Worm (Caenorhabditis elegans) whole organism, mixed stage, embryonic: ENCODE measurements around the gene F23H12.3.
A peak's percentile ranks its signal among the peaks of the same experiment; 100 is the strongest.

Source experiments
- M03D4.4 ChIP-seq: sonication (generic microtip); optimal IDR thresholded peaks from 2 replicates; lab custom pipeline; 2017; ENCODE audit warnings: mild to moderate bottlenecking, missing genetic modification characterization, missing compliant biosample characterization
- bed-3 ChIP-seq: fragments of 200-800 bp; sonication (Bioruptor generic); optimal IDR thresholded peaks from 3 replicates; lab custom pipeline; 2018; ENCODE audit warnings: mild to moderate bottlenecking, missing genetic modification characterization, moderate library complexity, missing compliant biosample characterization
- blmp-1 ChIP-seq: fragments of 150-350 bp; optimal IDR thresholded peaks from 2 replicates; lab custom pipeline; 2014; ENCODE audit warnings: missing biosample characterization, missing genetic modification characterization
- ceh-39 ChIP-seq: fragments of 150-350 bp; optimal IDR thresholded peaks from 2 replicates; lab custom pipeline; 2014; ENCODE audit warnings: missing biosample characterization, missing genetic modification characterization
- ceh-43 ChIP-seq: fragments of 200-800 bp; sonication (Bioruptor generic); optimal IDR thresholded peaks from 2 replicates; lab custom pipeline; 2018; ENCODE audit warnings: mild to moderate bottlenecking, missing genetic modification characterization, moderate library complexity, missing compliant biosample characterization
- ceh-83 ChIP-seq: fragments of 200-800 bp; sonication (Bioruptor generic); optimal IDR thresholded peaks from 2 replicates; lab custom pipeline; 2018; ENCODE audit warnings: mild to moderate bottlenecking, missing genetic modification characterization, missing compliant biosample characterization
- ces-1 ChIP-seq: fragments of 150-350 bp; optimal IDR thresholded peaks from 2 replicates; lab custom pipeline; 2014; ENCODE audit warnings: missing biosample characterization, missing genetic modification reagents, missing genetic modification characterization
- cnd-1 ChIP-seq: fragments of 200-800 bp; sonication (Bioruptor generic); optimal IDR thresholded peaks from 2 replicates; lab custom pipeline; 2018; ENCODE audit warnings: mild to moderate bottlenecking, missing genetic modification characterization, missing compliant biosample characterization
- drap-1 ChIP-seq: fragments of 200-800 bp; sonication (Bioruptor generic); optimal IDR thresholded peaks from 3 replicates; lab custom pipeline; 2018; ENCODE audit warnings: mild to moderate bottlenecking, missing genetic modification characterization, missing compliant biosample characterization
- elt-1 ChIP-seq: sonication (generic microtip); optimal IDR thresholded peaks from 2 replicates; lab custom pipeline; 2017; ENCODE audit warnings: missing genetic modification characterization, mild to moderate bottlenecking, missing compliant biosample characterization, antibody characterized with exemption, moderate library complexity, borderline replicate concordance; ENCODE audit not compliant: insufficient read depth
- elt-3 ChIP-seq: fragments of 150-350 bp; optimal IDR thresholded peaks from 2 replicates; lab custom pipeline; 2014; ENCODE audit warnings: missing biosample characterization, missing genetic modification characterization
- flh-1 ChIP-seq: fragments of 200-800 bp; sonication (Bioruptor generic); optimal IDR thresholded peaks from 2 replicates; lab custom pipeline; 2018; ENCODE audit warnings: mild to moderate bottlenecking, missing genetic modification characterization, moderate library complexity, missing compliant biosample characterization
- ham-2 ChIP-seq: fragments of 200-800 bp; sonication (Bioruptor generic); optimal IDR thresholded peaks from 2 replicates; lab custom pipeline; 2018; ENCODE audit warnings: mild to moderate bottlenecking, missing genetic modification characterization, missing compliant biosample characterization
- hlh-1 ChIP-seq: fragments of 150-350 bp; optimal IDR thresholded peaks from 2 replicates; lab custom pipeline; 2014; ENCODE audit warnings: missing biosample characterization, missing genetic modification reagents, missing genetic modification characterization
- lsy-2 ChIP-seq: fragments of 150-350 bp; optimal IDR thresholded peaks from 2 replicates; lab custom pipeline; 2014; ENCODE audit warnings: missing biosample characterization, missing genetic modification characterization
- mab-5 ChIP-seq: fragments of 150-350 bp; optimal IDR thresholded peaks from 2 replicates; lab custom pipeline; 2014; ENCODE audit warnings: missing biosample characterization, missing genetic modification characterization
- mep-1 ChIP-seq: fragments of 150-350 bp; optimal IDR thresholded peaks from 2 replicates; lab custom pipeline; 2017; ENCODE audit warnings: missing biosample characterization, missing genetic modification reagents, missing genetic modification characterization, inconsistent platforms
- nhr-12 ChIP-seq: fragments of 150-350 bp; optimal IDR thresholded peaks from 2 replicates; lab custom pipeline; 2014; ENCODE audit warnings: missing biosample characterization, missing genetic modification characterization
- nhr-2 ChIP-seq: fragments of 150-350 bp; optimal IDR thresholded peaks from 2 replicates; lab custom pipeline; 2014; ENCODE audit warnings: missing biosample characterization, missing genetic modification characterization
- nhr-237 ChIP-seq: fragments of 150-350 bp; optimal IDR thresholded peaks from 2 replicates; lab custom pipeline; 2014; ENCODE audit warnings: missing biosample characterization, missing genetic modification characterization
- nhr-28 ChIP-seq: fragments of 150-350 bp; optimal IDR thresholded peaks from 2 replicates; lab custom pipeline; 2014; ENCODE audit warnings: missing biosample characterization, missing genetic modification characterization
- nhr-76 ChIP-seq: sonication (generic microtip); optimal IDR thresholded peaks from 2 replicates; lab custom pipeline; 2017; ENCODE audit warnings: missing biosample characterization, missing genetic modification characterization
- pha-4 ChIP-seq: fragments of 150-350 bp; optimal IDR thresholded peaks from 2 replicates; lab custom pipeline; 2018; ENCODE audit warnings: missing biosample characterization, missing genetic modification reagents, missing genetic modification characterization
- sem-2 ChIP-seq: fragments of 200-800 bp; sonication (Bioruptor generic); optimal IDR thresholded peaks from 2 replicates; lab custom pipeline; 2018; ENCODE audit warnings: mild to moderate bottlenecking, missing genetic modification characterization, missing compliant biosample characterization
- snpc-4 ChIP-seq: fragments of 150-350 bp; optimal IDR thresholded peaks from 2 replicates; lab custom pipeline; 2014; ENCODE audit warnings: missing biosample characterization, missing genetic modification characterization
- sptf-1 ChIP-seq: sonication (generic microtip); optimal IDR thresholded peaks from 2 replicates; lab custom pipeline; 2017; ENCODE audit warnings: mild to moderate bottlenecking, missing genetic modification characterization, moderate library complexity, missing compliant biosample characterization
- tbx-8 ChIP-seq: fragments of 200-800 bp; sonication (Bioruptor generic); optimal IDR thresholded peaks from 2 replicates; lab custom pipeline; 2018; ENCODE audit warnings: mild to moderate bottlenecking, missing genetic modification characterization, moderate library complexity, missing compliant biosample characterization
- unc-120 ChIP-seq: sonication (generic microtip); optimal IDR thresholded peaks from 2 replicates; lab custom pipeline; 2017; ENCODE audit warnings: missing genetic modification characterization, missing compliant biosample characterization; ENCODE audit not compliant: poor library complexity, severe bottlenecking
- unc-39 ChIP-seq: fragments of 150-350 bp; optimal IDR thresholded peaks from 2 replicates; lab custom pipeline; 2014; ENCODE audit warnings: missing biosample characterization, missing genetic modification characterization
- unc-62 ChIP-seq: fragments of 150-350 bp; optimal IDR thresholded peaks from 2 replicates; lab custom pipeline; 2014; ENCODE audit warnings: missing biosample characterization, missing genetic modification reagents, missing genetic modification characterization

F23H12.3 gene

ce11 chrV:12299244-12299766, 45.6 kb upstream of the F23H12.3 start:
- TF ChIP-seq blmp-1 (tag; lab: Kevin White, UChicago), result no peak
- TF ChIP-seq mab-5 (tag; lab: Kevin White, UChicago), result no peak
- no peak for TF ChIP-seq unc-39 (tag; lab: Kevin White, UChicago)
- no peak for TF ChIP-seq M03D4.4 (tag; lab: Kevin White, UChicago)
- no peak for TF ChIP-seq ces-1
- no peak for TF ChIP-seq mep-1
- no peak for TF ChIP-seq nhr-2
- TF ChIP-seq tbx-8 (GFP tag; lab: Kevin White, UChicago), result no peak
- no peak for TF ChIP-seq lsy-2 (tag; lab: Kevin White, UChicago)
- no peak for TF ChIP-seq sptf-1 (tag; lab: Kevin White, UChicago)

- TF ChIP-seq pha-4 (tag; lab: Kevin White, UChicago) (peak; percentile 72), elt-3 (tag; lab: Kevin White, UChicago) (peak; percentile 50), ham-2 (GFP tag; lab: Kevin White, UChicago) (no peak), drap-1 (no peak), nhr-237 (peak; percentile 25), bed-3 (GFP tag; lab: Kevin White, UChicago) (no peak), ceh-39 (tag; lab: Kevin White, UChicago) (peak; percentile 26), M03D4.4 (tag; lab: Kevin White, UChicago) (no peak), elt-1 (peak; percentile 16), blmp-1 (tag; lab: Kevin White, UChicago) (peak; percentile 9), lsy-2 (tag; lab: Kevin White, UChicago) (peak; percentile 16), unc-39 (tag; lab: Kevin White, UChicago) (no peak), unc-120 (tag; lab: Kevin White, UChicago) (no peak), nhr-28 (tag; lab: Kevin White, UChicago) (no peak)
Observed at ce11 chrV:12300166-12300565, 44.8 kb upstream of the F23H12.3 start.

ce11 chrV:12300780-12301460, 44.0 kb upstream of the F23H12.3 start:
- TF ChIP-seq elt-1 (no peak), unc-62 (GFP tag; lab: Kevin White, UChicago) (no peak), flh-1 (GFP tag; lab: Kevin White, UChicago) (no peak), drap-1 (no peak)

ce11 chrV:12301985-12302591, 42.9 kb upstream of the F23H12.3 start, which contains the start of the genes frm-7 and F55C5.17:
Gene frm-7 (plus strand): TSS chrV:12302484.
Gene F55C5.17 (plus strand): TSS chrV:12302541.
- TF ChIP-seq pha-4 (tag; lab: Kevin White, UChicago) (no peak), ceh-83 (GFP tag; lab: Kevin White, UChicago) (no peak), snpc-4 (tag; lab: Kevin White, UChicago) (no peak), ceh-39 (tag; lab: Kevin White, UChicago) (no peak), nhr-237 (no peak), nhr-76 (tag; lab: Kevin White, UChicago) (no peak), M03D4.4 (tag; lab: Kevin White, UChicago) (no peak), tbx-8 (GFP tag; lab: Kevin White, UChicago) (no peak), sem-2 (GFP tag; lab: Kevin White, UChicago) (no peak), ceh-43 (GFP tag; lab: Kevin White, UChicago) (no peak), cnd-1 (tag; lab: Kevin White, UChicago) (no peak), bed-3 (GFP tag; lab: Kevin White, UChicago) (no peak), nhr-12 (no peak), elt-1 (no peak), lsy-2 (tag; lab: Kevin White, UChicago) (no peak), hlh-1 (no peak)
- TF ChIP-seq, all 35 proteins: peak for 0
